Worm (Caenorhabditis elegans) whole organism, young adult: ENCODE results near the gene R09B5.11.

ENCODE experiments used
- B0261.1 ChIP-seq: sonication (generic microtip); optimal IDR thresholded peaks from 2 replicates; lab custom pipeline; 2016; ENCODE audit warnings: mild to moderate bottlenecking, missing genetic modification characterization, moderate library complexity, missing compliant biosample characterization
- athp-1 ChIP-seq: sonication (generic microtip); optimal IDR thresholded peaks from 2 replicates; lab custom pipeline; 2017; ENCODE audit warnings: mild to moderate bottlenecking, missing genetic modification characterization, missing compliant biosample characterization
- ceh-58 ChIP-seq: fragments of 200-800 bp; sonication (Bioruptor generic); IDR thresholded peaks from 2 replicates; pipeline ENCODE4 v1.3.6; 2022; ENCODE audit warnings: missing genetic modification characterization, missing compliant biosample characterization
- mxl-1 ChIP-seq: sonication (generic microtip); optimal IDR thresholded peaks from 2 replicates; lab custom pipeline; 2016; ENCODE audit warnings: missing genetic modification characterization, missing compliant biosample characterization
- nhr-179 ChIP-seq: sonication (generic microtip); optimal IDR thresholded peaks from 2 replicates; lab custom pipeline; 2016; ENCODE audit warnings: mild to moderate bottlenecking, missing genetic modification characterization, missing compliant biosample characterization
- xnd-1 ChIP-seq: sonication (generic microtip); optimal IDR thresholded peaks from 2 replicates; lab custom pipeline; 2016; ENCODE audit warnings: missing genotype, missing genetic modification reagents, missing genetic modification characterization, missing compliant biosample characterization

DNA sequence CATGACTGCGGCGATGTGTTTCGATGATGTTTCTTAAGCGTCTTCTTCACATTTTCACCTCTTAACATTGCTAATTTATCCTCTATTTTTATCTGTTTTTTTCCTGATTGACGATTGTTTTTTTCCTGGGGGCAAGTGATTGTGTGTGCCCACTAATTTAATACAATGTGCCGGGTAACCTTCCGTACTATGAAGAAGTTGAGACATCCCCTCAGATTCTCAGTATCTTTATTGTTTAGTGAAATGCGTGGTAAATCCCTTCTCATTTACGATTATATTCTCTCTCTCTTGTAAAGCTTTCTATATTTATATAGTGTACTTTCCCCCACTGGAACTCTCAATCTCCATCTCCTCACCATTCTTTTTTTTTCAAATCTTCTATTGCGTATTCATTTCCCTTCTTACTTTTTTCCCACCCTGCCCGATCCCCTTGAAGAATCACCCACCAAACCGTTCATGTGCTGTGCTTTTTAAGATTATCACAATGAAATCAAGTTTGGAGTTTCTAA is 37.3 kb downstream of the R09B5.11 start:
- TF ChIP-seq xnd-1 (tag; lab: Kevin White, UChicago) (no peak), ceh-58 (GFP tag; lab: Robert Waterston, UW) (no peak), B0261.1 (tag; lab: Kevin White, UChicago) (no peak), nhr-179 (tag; lab: Kevin White, UChicago) (no peak), athp-1 (tag; lab: Kevin White, UChicago) (peak; percentile 71), mxl-1 (tag; lab: Kevin White, UChicago) (no peak)
